Worm (Caenorhabditis elegans) whole organism, L2 larva: ENCODE measurements around the gene oac-3.
A peak's percentile ranks its signal among the peaks of the same experiment; 100 is the strongest.

Experiments
- C34F6.9 ChIP-seq: fragments of 150-350 bp; optimal IDR thresholded peaks from 2 replicates; lab custom pipeline; 2014; ENCODE audit warnings: missing biosample characterization, missing genetic modification characterization
- F13H6.1 ChIP-seq: sonication (generic microtip); optimal IDR thresholded peaks from 2 replicates; lab custom pipeline; 2016; ENCODE audit warnings: missing genetic modification characterization, missing compliant biosample characterization
- R02D3.7 ChIP-seq: fragments of 150-350 bp; optimal IDR thresholded peaks from 2 replicates; lab custom pipeline; 2014; ENCODE audit warnings: missing biosample characterization, missing genetic modification characterization
- aly-2 ChIP-seq: fragments of 150-350 bp; optimal IDR thresholded peaks from 2 replicates; lab custom pipeline; 2014; ENCODE audit warnings: missing biosample characterization, missing genetic modification characterization
- ama-1 ChIP-seq: fragments of 150-350 bp; optimal IDR thresholded peaks from 2 replicates; lab custom pipeline; 2018; ENCODE audit warnings: inconsistent platforms
- blmp-1 ChIP-seq: sonication (generic microtip); optimal IDR thresholded peaks from 2 replicates; lab custom pipeline; 2017; ENCODE audit warnings: missing genetic modification characterization, mild to moderate bottlenecking, missing compliant biosample characterization, antibody characterized with exemption, moderate library complexity; ENCODE audit not compliant: insufficient read depth
- ceh-16 ChIP-seq: fragments of 150-350 bp; optimal IDR thresholded peaks from 2 replicates; lab custom pipeline; 2014; ENCODE audit warnings: missing biosample characterization, missing genetic modification characterization
- ceh-82 ChIP-seq: fragments of 150-350 bp; optimal IDR thresholded peaks from 2 replicates; lab custom pipeline; 2014; ENCODE audit warnings: missing biosample characterization, missing genetic modification characterization
- crh-2 ChIP-seq: sonication (generic microtip); optimal IDR thresholded peaks from 2 replicates; lab custom pipeline; 2017; ENCODE audit warnings: missing biosample characterization, missing genetic modification characterization
- dmd-4 ChIP-seq: sonication (generic microtip); optimal IDR thresholded peaks from 2 replicates; lab custom pipeline; 2017; ENCODE audit warnings: missing biosample characterization, missing genetic modification characterization
- egl-27 ChIP-seq: sonication (generic microtip); optimal IDR thresholded peaks from 3 replicates; lab custom pipeline; 2017; ENCODE audit warnings: missing biosample characterization, missing genetic modification reagents, missing genetic modification characterization
- elt-3 ChIP-seq: sonication (generic microtip); optimal IDR thresholded peaks from 2 replicates; lab custom pipeline; 2017; ENCODE audit warnings: missing biosample characterization, missing genetic modification characterization
- fos-1 ChIP-seq: fragments of 150-350 bp; optimal IDR thresholded peaks from 2 replicates; lab custom pipeline; 2014; ENCODE audit warnings: missing biosample characterization, missing genetic modification characterization
- gmeb-1 ChIP-seq: fragments of 150-350 bp; optimal IDR thresholded peaks from 2 replicates; lab custom pipeline; 2014; ENCODE audit warnings: missing biosample characterization, missing genetic modification characterization
- lin-13 ChIP-seq: fragments of 150-350 bp; optimal IDR thresholded peaks from 2 replicates; lab custom pipeline; 2014; ENCODE audit warnings: missing biosample characterization, missing genetic modification reagents, missing genetic modification characterization
- lin-39 ChIP-seq: fragments of 150-350 bp; optimal IDR thresholded peaks from 2 replicates; lab custom pipeline; 2014; ENCODE audit warnings: missing biosample characterization, missing genetic modification reagents, missing genetic modification characterization
- mab-5 ChIP-seq: fragments of 150-350 bp; optimal IDR thresholded peaks from 2 replicates; lab custom pipeline; 2014; ENCODE audit warnings: missing biosample characterization, missing genetic modification characterization
- mbf-1 ChIP-seq: sonication (generic microtip); optimal IDR thresholded peaks from 2 replicates; lab custom pipeline; 2017; ENCODE audit warnings: missing biosample characterization, missing genetic modification characterization
- mdl-1 ChIP-seq, 2 experiments: fragments of 150-350 bp in 1 of 2; sonication (generic microtip) in 1 of 2; optimal IDR thresholded peaks; 2 replicates each; lab custom pipeline; 2017; ENCODE audit warnings: missing biosample characterization in 2 of 2, missing genetic modification characterization in 2 of 2
- nhr-10 ChIP-seq: sonication (generic microtip); optimal IDR thresholded peaks from 2 replicates; lab custom pipeline; 2017; ENCODE audit warnings: missing biosample characterization, missing genetic modification characterization
- nhr-11 ChIP-seq: fragments of 150-350 bp; optimal IDR thresholded peaks from 2 replicates; lab custom pipeline; 2014; ENCODE audit warnings: missing biosample characterization, missing genetic modification characterization
- nhr-12 ChIP-seq: fragments of 150-350 bp; optimal IDR thresholded peaks from 2 replicates; lab custom pipeline; 2014; ENCODE audit warnings: missing biosample characterization, missing genetic modification characterization
- nhr-129 ChIP-seq: fragments of 150-350 bp; optimal IDR thresholded peaks from 2 replicates; lab custom pipeline; 2014; ENCODE audit warnings: missing biosample characterization, missing genetic modification characterization
- nhr-21 ChIP-seq: fragments of 150-350 bp; optimal IDR thresholded peaks from 2 replicates; lab custom pipeline; 2014; ENCODE audit warnings: missing biosample characterization, missing genetic modification characterization
- nhr-237 ChIP-seq: fragments of 150-350 bp; optimal IDR thresholded peaks from 2 replicates; lab custom pipeline; 2014; ENCODE audit warnings: missing biosample characterization, missing genetic modification characterization
- nhr-25 ChIP-seq: fragments of 150-350 bp; sonication (generic microtip); optimal IDR thresholded peaks from 3 replicates; lab custom pipeline; 2014; ENCODE audit warnings: missing biosample characterization, missing genetic modification characterization
- nhr-6 ChIP-seq: fragments of 150-350 bp; optimal IDR thresholded peaks from 2 replicates; lab custom pipeline; 2014; ENCODE audit warnings: missing biosample characterization, missing genetic modification characterization
- nhr-77 ChIP-seq: fragments of 150-350 bp; optimal IDR thresholded peaks from 2 replicates; lab custom pipeline; 2014; ENCODE audit warnings: missing biosample characterization, missing genetic modification characterization
- peb-1 ChIP-seq: fragments of 150-350 bp; optimal IDR thresholded peaks from 2 replicates; lab custom pipeline; 2014; ENCODE audit warnings: missing biosample characterization, missing genetic modification characterization
- sem-4 ChIP-seq: fragments of 150-350 bp; optimal IDR thresholded peaks from 2 replicates; lab custom pipeline; 2014; ENCODE audit warnings: missing biosample characterization, missing genetic modification reagents, missing genetic modification characterization
- skn-1 ChIP-seq: sonication (generic microtip); optimal IDR thresholded peaks from 2 replicates; lab custom pipeline; 2017; ENCODE audit warnings: missing biosample characterization, missing genetic modification characterization
- sma-3 ChIP-seq: sonication (generic microtip); optimal IDR thresholded peaks from 2 replicates; lab custom pipeline; 2016; ENCODE audit warnings: missing genetic modification reagents, missing genetic modification characterization, missing compliant biosample characterization
- sma-9 ChIP-seq, 2 experiments: fragments of 150-350 bp in 1 of 2; sonication (generic microtip) in 1 of 2; optimal IDR thresholded peaks; 2 replicates each; lab custom pipeline; 2014 to 2016; ENCODE audit warnings: missing genetic modification characterization in 2 of 2, mild to moderate bottlenecking in 1 of 2, missing biosample characterization in 1 of 2, missing compliant biosample characterization in 1 of 2, missing genetic modification reagents in 1 of 2, moderate library complexity in 1 of 2
- snpc-4 ChIP-seq: fragments of 150-350 bp; optimal IDR thresholded peaks from 2 replicates; lab custom pipeline; 2014; ENCODE audit warnings: missing biosample characterization, missing genetic modification characterization
- unc-39 ChIP-seq: fragments of 150-350 bp; optimal IDR thresholded peaks from 2 replicates; lab custom pipeline; 2014; ENCODE audit warnings: missing biosample characterization, missing genetic modification characterization
- unc-55 ChIP-seq: fragments of 150-350 bp; sonication (generic microtip); optimal IDR thresholded peaks from 3 replicates; lab custom pipeline; 2014; ENCODE audit warnings: missing biosample characterization, missing genetic modification reagents, missing genetic modification characterization
- unc-62 ChIP-seq: fragments of 150-350 bp; optimal IDR thresholded peaks from 2 replicates; lab custom pipeline; 2014; ENCODE audit warnings: missing biosample characterization, missing genetic modification reagents, missing genetic modification characterization
- zag-1 ChIP-seq: fragments of 150-350 bp; optimal IDR thresholded peaks from 2 replicates; lab custom pipeline; 2014; ENCODE audit warnings: missing biosample characterization, missing genetic modification characterization
- ztf-1 ChIP-seq: fragments of 200-800 bp; sonication (Bioruptor generic); conservative IDR thresholded peaks from 2 replicates; pipeline ENCODE4 v1.3.6; 2022; ENCODE audit warnings: missing genetic modification characterization, missing compliant biosample characterization
- ztf-4 ChIP-seq: fragments of 150-350 bp; optimal IDR thresholded peaks from 2 replicates; lab custom pipeline; 2014; ENCODE audit warnings: missing biosample characterization, missing genetic modification characterization

Gene oac-3

DNA sequence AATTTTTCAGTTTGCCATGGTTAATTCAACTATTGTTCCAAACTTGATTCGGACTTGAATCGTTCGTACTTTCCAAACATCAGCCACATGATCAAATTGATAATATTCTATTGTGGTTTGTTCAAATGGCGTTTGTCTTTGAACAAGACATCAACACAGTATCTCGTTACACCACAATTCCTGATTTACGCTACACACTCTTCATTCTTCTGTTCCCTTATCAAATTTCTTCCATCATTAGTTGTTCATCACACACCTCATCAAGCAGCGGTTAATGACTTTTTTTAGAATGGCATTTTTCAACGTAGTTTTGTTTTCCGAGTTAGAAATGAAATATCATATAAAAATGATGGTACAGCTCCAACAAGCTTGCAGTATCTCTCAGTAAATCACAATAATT lies 21.1 kb upstream of the oac-3 start:
- no peak for TF ChIP-seq egl-27 (tag; lab: Kevin White, UChicago)
- peak; percentile 63 for TF ChIP-seq fos-1 (tag; lab: Kevin White, UChicago)
- no peak for TF ChIP-seq ceh-16 (tag; lab: Kevin White, UChicago)
- no peak for TF ChIP-seq nhr-10 (tag; lab: Kevin White, UChicago)
- no peak for TF ChIP-seq elt-3 (tag; lab: Kevin White, UChicago)
- TF ChIP-seq ztf-4 (tag; lab: Kevin White, UChicago) = no peak
- TF ChIP-seq crh-2 = peak; percentile 37
- no peak for TF ChIP-seq F13H6.1 (tag; lab: Kevin White, UChicago)
- no peak for TF ChIP-seq peb-1 (tag; lab: Kevin White, UChicago)
- TF ChIP-seq blmp-1 (tag; lab: Kevin White, UChicago) = no peak
- no peak for TF ChIP-seq dmd-4
- no peak for TF ChIP-seq sem-4 (tag; lab: Kevin White, UChicago)
- TF ChIP-seq aly-2 (tag; lab: Kevin White, UChicago) = no peak
- no peak for TF ChIP-seq nhr-21 (tag; lab: Kevin White, UChicago)
- no peak for TF ChIP-seq ztf-1 (GFP tag; lab: Robert Waterston, UW)
- no peak for TF ChIP-seq nhr-6 (tag; lab: Kevin White, UChicago)
- TF ChIP-seq gmeb-1 = peak; percentile 7
- TF ChIP-seq lin-39 (tag; lab: Kevin White, UChicago) = no peak
- TF ChIP-seq R02D3.7 (tag; lab: Kevin White, UChicago) = no peak
- TF ChIP-seq nhr-25 (tag; lab: Kevin White, UChicago) = peak; percentile 30
- no peak for TF ChIP-seq ama-1 (lab: Kevin White, UChicago)
- TF ChIP-seq sma-3 (GFP tag; lab: Kevin White, UChicago) = peak; percentile 25
- TF ChIP-seq snpc-4 (tag; lab: Kevin White, UChicago) = no peak
- no peak for TF ChIP-seq zag-1
- no peak for TF ChIP-seq nhr-129 (tag; lab: Kevin White, UChicago)
- peak; percentile 71 for TF ChIP-seq sma-9 (GFP tag; optimal IDR thresholded peaks at IDR 0.05; lab: Kevin White, UChicago)
- TF ChIP-seq sma-9 (tag; optimal IDR thresholded peaks at IDR 0.05; lab: Kevin White, UChicago) = no peak
- TF ChIP-seq, all 48 proteins: peak for 6

- TF ChIP-seq mab-5 (tag; lab: Kevin White, UChicago) (no peak), R02D3.7 (tag; lab: Kevin White, UChicago) (no peak), dmd-4 (no peak), C34F6.9 (tag; lab: Kevin White, UChicago) (no peak), nhr-237 (tag; lab: Kevin White, UChicago) (no peak), lin-13 (no peak), ceh-82 (tag; lab: Kevin White, UChicago) (no peak), unc-55 (GFP tag; lab: Kevin White, UChicago) (no peak), crh-2 (peak; percentile 66), blmp-1 (tag; lab: Kevin White, UChicago) (no peak), mbf-1 (tag; lab: Kevin White, UChicago) (no peak), lin-39 (tag; lab: Kevin White, UChicago) (no peak), ceh-16 (tag; lab: Kevin White, UChicago) (no peak), unc-62 (no peak), nhr-77 (tag; lab: Kevin White, UChicago) (no peak), sma-9 (GFP tag; optimal IDR thresholded peaks at IDR 0.05; lab: Kevin White, UChicago) (peak; percentile 70), sma-9 (tag; optimal IDR thresholded peaks at IDR 0.05; lab: Kevin White, UChicago) (no peak), elt-3 (tag; lab: Kevin White, UChicago) (no peak), unc-39 (tag; lab: Kevin White, UChicago) (no peak), peb-1 (tag; lab: Kevin White, UChicago) (no peak), nhr-11 (tag; lab: Kevin White, UChicago) (no peak), ama-1 (lab: Kevin White, UChicago) (no peak), ztf-4 (tag; lab: Kevin White, UChicago) (no peak), fos-1 (tag; lab: Kevin White, UChicago) (peak; percentile 94), skn-1 (no peak), F13H6.1 (tag; lab: Kevin White, UChicago) (no peak)
These were observed 20.1 kb upstream of the oac-3 start, which contains the start of gene lbp-7 for ce11 chrV:13879241-13879640. Gene lbp-7 (plus strand): TSS chrV:13879552.

DNA sequence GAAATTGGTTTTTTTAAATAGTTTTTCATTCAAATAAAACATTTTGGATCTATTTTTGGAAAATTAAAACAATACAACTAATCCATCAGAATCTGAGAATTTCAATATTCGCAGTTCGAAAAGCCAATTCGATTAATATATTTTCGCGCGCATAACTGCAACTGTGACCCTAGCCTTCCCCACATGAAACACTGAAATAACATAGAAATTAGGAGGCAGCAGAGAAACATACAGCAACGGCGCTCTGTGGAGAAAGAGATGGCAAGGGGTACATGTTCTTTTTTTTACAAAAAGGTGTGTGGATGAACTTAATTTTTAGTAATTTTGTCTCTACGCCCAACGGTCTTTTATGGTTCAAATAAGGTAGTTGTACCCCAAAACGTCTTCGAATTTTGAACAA lies 19.1 kb upstream of the oac-3 start:
- peak; percentile 33 for TF ChIP-seq C34F6.9 (tag; lab: Kevin White, UChicago)
- TF ChIP-seq ama-1 (lab: Kevin White, UChicago) = no peak
- no peak for TF ChIP-seq ceh-16 (tag; lab: Kevin White, UChicago)
- TF ChIP-seq mdl-1 (tag; optimal IDR thresholded peaks at IDR 0.05; lab: Kevin White, UChicago) = no peak
- no peak for TF ChIP-seq nhr-11 (tag; lab: Kevin White, UChicago)
- TF ChIP-seq nhr-12 (tag; lab: Kevin White, UChicago) = no peak
